Worm (Caenorhabditis elegans): ENCODE data around the gene M01F1.9.

Gene M01F1.9

DNA sequence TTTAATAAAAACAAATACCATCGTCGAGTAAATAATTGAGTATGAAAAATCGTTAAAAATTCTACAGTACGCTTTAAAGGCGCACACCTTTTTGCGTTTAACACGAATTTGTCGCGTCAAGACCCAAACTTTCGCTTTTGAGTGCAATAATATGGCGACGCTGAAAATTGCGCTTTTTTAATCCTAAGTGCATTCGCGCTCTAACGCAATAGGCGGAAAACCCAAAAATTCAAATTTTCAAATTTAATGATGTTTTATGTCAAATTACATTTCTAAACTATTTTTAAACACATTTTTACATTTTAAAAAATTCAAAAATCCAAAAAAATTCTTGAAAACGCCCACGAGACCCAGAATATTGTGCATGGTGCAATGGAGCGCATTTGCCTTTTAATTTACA lies 13.0 kb upstream of the M01F1.9 start:
- TF ChIP-seq sem-2 (GFP tag; optimal IDR thresholded peaks at IDR 0.05) (no peak), mls-2 (tag; optimal IDR thresholded peaks at IDR 0.05) (no peak), mab-5 (tag; optimal IDR thresholded peaks at IDR 0.05) (no peak)

DNA sequence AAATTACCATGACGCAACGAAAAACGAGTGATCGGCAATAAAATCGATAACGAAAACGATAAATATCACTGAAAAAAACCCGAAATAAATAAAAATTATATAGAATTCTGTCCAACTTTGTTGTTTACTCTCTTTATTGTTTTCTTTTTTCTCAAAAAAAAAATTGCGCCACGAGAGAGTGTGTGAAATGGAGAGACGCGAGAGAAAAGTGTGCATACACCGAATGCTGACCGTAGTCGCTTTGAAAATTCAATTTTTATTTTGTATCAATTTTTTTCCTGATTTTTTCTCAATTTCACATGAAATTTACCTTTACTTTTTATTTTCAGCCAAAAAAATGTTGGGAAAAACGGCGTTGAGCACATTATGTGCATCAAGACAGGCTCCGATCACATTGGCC lies 11.1 kb upstream of the M01F1.9 start, which contains the start of the genes M01F1.4 and mrpl-35:
M01F1.4 (minus strand) TSS at position 126 of the 400 bp plus-strand sequence.
mrpl-35 (plus strand) TSS at position 330 of the 400 bp plus-strand sequence.
- TF ChIP-seq cnd-1 (tag; optimal IDR thresholded peaks at IDR 0.05) (no peak), ces-1 (GFP tag; optimal IDR thresholded peaks at IDR 0.05) (peak; percentile 51), lsy-2 (tag; optimal IDR thresholded peaks at IDR 0.05) (peak; percentile 94), nhr-237 (tag; optimal IDR thresholded peaks at IDR 0.05) (peak; percentile 21), ceh-43 (GFP tag; optimal IDR thresholded peaks at IDR 0.05) (no peak), mep-1 (tag; optimal IDR thresholded peaks at IDR 0.05) (peak; percentile 65)

DNA sequence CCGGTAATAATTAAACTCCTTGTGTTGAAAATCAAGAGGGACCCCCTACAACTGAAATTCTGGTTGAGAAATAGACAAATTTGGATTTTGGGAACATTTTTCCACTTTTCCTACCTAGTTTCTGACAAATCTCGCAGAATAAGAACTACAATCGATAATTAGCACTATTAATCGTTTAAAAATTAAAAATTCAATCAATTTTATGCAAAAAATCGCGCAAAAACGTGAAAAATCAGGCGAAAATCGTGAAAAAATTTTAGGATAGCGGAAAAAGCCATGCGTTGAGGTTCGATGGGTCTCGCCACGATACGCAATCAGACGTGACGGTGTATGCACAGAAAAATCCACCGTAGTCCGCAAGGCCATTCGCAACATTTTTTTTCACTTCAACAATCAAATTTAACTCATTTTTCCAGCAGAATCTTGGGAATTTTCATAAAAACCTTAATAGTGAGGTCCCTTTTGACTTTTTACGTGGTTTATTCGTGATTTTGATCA lies 6.2 kb upstream of the M01F1.9 start, which contains the start of gene lias-1:
lias-1 (minus strand) TSS at position 51 of the 498 bp plus-strand sequence.
- peak; percentile 61 for TF ChIP-seq ces-1 (GFP tag; optimal IDR thresholded peaks at IDR 0.05)
- TF ChIP-seq drap-1 (GFP tag; optimal IDR thresholded peaks at IDR 0.05): no peak
- TF ChIP-seq mab-5 (tag; optimal IDR thresholded peaks at IDR 0.05): no peak
- no peak for TF ChIP-seq zip-8 (tag; optimal IDR thresholded peaks at IDR 0.05)
- no peak for TF ChIP-seq nhr-12 (tag; optimal IDR thresholded peaks at IDR 0.05)
- peak; percentile 86 for TF ChIP-seq lin-13 (tag; optimal IDR thresholded peaks at IDR 0.05)
- no peak for TF ChIP-seq nhr-2 (tag; optimal IDR thresholded peaks at IDR 0.05)
- TF ChIP-seq sem-2 (GFP tag; optimal IDR thresholded peaks at IDR 0.05): no peak
- TF ChIP-seq ceh-43 (GFP tag; optimal IDR thresholded peaks at IDR 0.05): peak; percentile 31
- peak; percentile 58 for TF ChIP-seq ham-2 (GFP tag; optimal IDR thresholded peaks at IDR 0.05)
- no peak for TF ChIP-seq unc-39 (tag; optimal IDR thresholded peaks at IDR 0.05)
- TF ChIP-seq ztf-11 (tag; optimal IDR thresholded peaks at IDR 0.05): peak; percentile 15
- no peak for TF ChIP-seq mls-2 (tag; optimal IDR thresholded peaks at IDR 0.05)
- peak; percentile 80 for TF ChIP-seq hlh-1 (tag; optimal IDR thresholded peaks at IDR 0.05)
- no peak for TF ChIP-seq elt-1 (tag; optimal IDR thresholded peaks at IDR 0.05; ENCODE audit: borderline replicate concordance, insufficient read depth)
- TF ChIP-seq flh-1 (GFP tag; optimal IDR thresholded peaks at IDR 0.05): no peak
- TF ChIP-seq lsy-2 (tag; optimal IDR thresholded peaks at IDR 0.05): peak; percentile 96
- TF ChIP-seq ceh-83 (GFP tag; optimal IDR thresholded peaks at IDR 0.05): no peak
- TF ChIP-seq unc-120 (tag; optimal IDR thresholded peaks at IDR 0.05; ENCODE audit: poor library complexity, severe bottlenecking): peak; percentile 58
- no peak for TF ChIP-seq snpc-4 (tag; optimal IDR thresholded peaks at IDR 0.05)
- peak; percentile 81 for TF ChIP-seq sptf-1 (tag; optimal IDR thresholded peaks at IDR 0.05)
- no peak for TF ChIP-seq unc-62 (GFP tag; optimal IDR thresholded peaks at IDR 0.05)
- no peak for TF ChIP-seq blmp-1 (tag; optimal IDR thresholded peaks at IDR 0.05)
- TF ChIP-seq bed-3 (GFP tag; optimal IDR thresholded peaks at IDR 0.05): no peak
- peak; percentile 64 for TF ChIP-seq nhr-237 (tag; optimal IDR thresholded peaks at IDR 0.05)
- TF ChIP-seq pha-4 (tag; optimal IDR thresholded peaks at IDR 0.05): peak; percentile 87
- peak; percentile 62 for TF ChIP-seq M03D4.4 (tag; optimal IDR thresholded peaks at IDR 0.05)
- TF ChIP-seq mep-1 (tag; optimal IDR thresholded peaks at IDR 0.05): peak; percentile 92
- TF ChIP-seq nhr-28 (tag; optimal IDR thresholded peaks at IDR 0.05): no peak
- no peak for TF ChIP-seq cnd-1 (tag; optimal IDR thresholded peaks at IDR 0.05)
- TF ChIP-seq ceh-39 (tag; optimal IDR thresholded peaks at IDR 0.05): no peak
- TF ChIP-seq tbx-8 (GFP tag; optimal IDR thresholded peaks at IDR 0.05): peak; percentile 58
- no peak for TF ChIP-seq elt-3 (tag; optimal IDR thresholded peaks at IDR 0.05)
- TF ChIP-seq nhr-76 (tag; optimal IDR thresholded peaks at IDR 0.05): no peak
- TF ChIP-seq lin-32 (GFP tag; optimal IDR thresholded peaks at IDR 0.05): no peak

DNA sequence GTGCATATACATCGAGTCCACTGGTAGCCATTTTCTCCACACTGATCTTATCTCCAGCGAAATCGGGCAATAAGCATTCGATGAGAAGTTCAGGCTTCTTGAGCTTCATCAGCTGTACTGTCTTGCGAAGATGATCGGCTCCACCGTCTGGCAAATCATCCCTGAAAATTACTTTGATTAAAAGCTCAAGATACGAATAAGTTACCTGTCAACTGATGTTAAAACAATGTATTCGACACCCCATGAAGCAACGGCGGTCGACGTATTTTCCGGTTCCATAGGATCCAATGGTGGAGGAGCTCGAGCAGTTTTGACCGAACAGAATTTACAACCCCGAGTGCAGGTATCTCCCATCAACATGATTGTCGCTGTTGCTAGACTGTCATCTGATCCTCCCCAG lies 5.4 kb upstream of the M01F1.9 start:
- TF ChIP-seq elt-1 (tag; optimal IDR thresholded peaks at IDR 0.05; ENCODE audit: borderline replicate concordance, insufficient read depth) (no peak), ceh-39 (tag; optimal IDR thresholded peaks at IDR 0.05) (no peak), nhr-2 (tag; optimal IDR thresholded peaks at IDR 0.05) (no peak), tbx-8 (GFP tag; optimal IDR thresholded peaks at IDR 0.05) (no peak), nhr-12 (tag; optimal IDR thresholded peaks at IDR 0.05) (no peak), unc-62 (GFP tag; optimal IDR thresholded peaks at IDR 0.05) (no peak), nhr-76 (tag; optimal IDR thresholded peaks at IDR 0.05) (no peak), mep-1 (tag; optimal IDR thresholded peaks at IDR 0.05) (no peak), cnd-1 (tag; optimal IDR thresholded peaks at IDR 0.05) (no peak)

Measured in whole organism, mixed stage, embryonic.